Worm (Caenorhabditis elegans): Measurements from ENCODE around the gene snf-3.

- TF ChIP-seq nhr-237 (tag; optimal IDR thresholded peaks at IDR 0.05) (no peak), lin-39 (tag; optimal IDR thresholded peaks at IDR 0.05) (no peak), unc-39 (tag; optimal IDR thresholded peaks at IDR 0.05) (no peak), ZK546.5 (tag; optimal IDR thresholded peaks at IDR 0.05) (no peak), dmd-4 (tag; optimal IDR thresholded peaks at IDR 0.05) (no peak), mdl-1 (tag; optimal IDR thresholded peaks at IDR 0.05) (no peak), egl-27 (tag; optimal IDR thresholded peaks at IDR 0.05) (no peak), fos-1 (tag; optimal IDR thresholded peaks at IDR 0.05) (no peak)
Observed at ce11 chrII:1127676-1128075, 35.9 kb downstream of the snf-3 start, which contains the start of gene taf-6.1.
